Fruit fly (Drosophila melanogaster): ENCODE measurements around the gene CG8202.

CG8202 gene

DNA sequence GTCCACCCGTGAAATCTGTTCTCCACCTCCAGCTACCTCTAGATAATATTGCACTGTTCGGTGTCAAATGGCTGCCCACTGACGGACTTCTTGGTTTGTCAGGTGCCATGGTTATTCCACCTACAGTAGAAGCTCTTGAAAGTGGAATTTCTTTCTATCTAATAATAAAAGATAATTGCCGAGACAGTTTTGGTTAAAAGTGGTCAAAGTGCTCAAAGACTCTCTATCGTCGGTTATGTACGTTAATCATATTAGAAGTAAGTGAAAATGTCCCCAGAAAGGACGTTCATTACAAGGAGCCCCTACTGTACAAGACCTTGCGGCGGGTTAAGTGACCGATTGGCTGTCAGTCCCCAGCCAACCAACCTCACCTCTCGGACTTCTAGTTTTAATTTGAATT, 12.3 kb downstream of the CG8202 start (continued):
- TF ChIP-seq slbo (GFP tag; IDR thresholded peaks at IDR 0.05): peak; percentile 35; the same call in 1 of the 2 replicates
- TF ChIP-seq Fer3 (tag; optimal IDR thresholded peaks at IDR 0.05): no peak
- TF ChIP-seq CG9876 (GFP tag; optimal IDR thresholded peaks at IDR 0.05): no peak
- no peak for TF ChIP-seq Dek (tag; optimal IDR thresholded peaks at IDR 0.05)
- peak; percentile 34 for TF ChIP-seq CG18262 (tag; optimal IDR thresholded peaks at IDR 0.05)
- TF ChIP-seq pb (GFP tag; optimal IDR thresholded peaks at IDR 0.05): no peak
- TF ChIP-seq bowl (GFP tag; IDR thresholded peaks at IDR 0.05): no peak
- TF ChIP-seq CG10979 (tag; optimal IDR thresholded peaks at IDR 0.05): no peak
- TF ChIP-seq eve (GFP tag; optimal IDR thresholded peaks at IDR 0.05): peak in 1 of 2 experiments; percentile 13

DNA sequence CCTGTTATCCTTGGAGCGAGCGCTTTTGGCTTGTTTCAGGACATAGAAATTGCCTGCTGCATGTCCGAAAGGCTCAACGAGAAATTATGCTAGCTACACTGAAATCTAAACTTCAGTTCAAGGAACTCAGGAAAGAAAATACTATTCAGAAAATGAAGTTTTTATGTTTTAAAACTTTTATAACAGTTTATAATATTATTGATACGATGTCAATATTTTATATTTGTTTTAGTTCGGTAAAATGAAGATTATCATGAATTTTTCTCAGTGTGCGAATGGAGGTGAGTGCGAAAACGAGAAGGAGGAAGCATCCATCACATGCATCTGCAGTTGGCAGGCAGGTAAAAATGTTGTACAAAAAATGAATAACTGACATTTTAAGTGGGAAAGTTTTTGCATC, 14.5 kb downstream of the CG8202 start:
- TF ChIP-seq CG15269 (tag; optimal IDR thresholded peaks at IDR 0.05): peak; percentile 43
- peak; percentile 57 for TF ChIP-seq seq (GFP tag; IDR thresholded peaks at IDR 0.05)
- peak; percentile 65 for TF ChIP-seq trem (tag; optimal IDR thresholded peaks at IDR 0.05)
- peak; percentile 44 for TF ChIP-seq fd96Cb (tag; optimal IDR thresholded peaks at IDR 0.05)
- TF ChIP-seq org-1 (GFP tag; optimal IDR thresholded peaks at IDR 0.05): peak; percentile 49
- TF ChIP-seq CG3281 (GFP tag; optimal IDR thresholded peaks at IDR 0.05): peak; percentile 38
- TF ChIP-seq Mad (GFP tag; optimal IDR thresholded peaks at IDR 0.05): peak; percentile 55
- peak; percentile 23 for TF ChIP-seq CG12659 (GFP tag; optimal IDR thresholded peaks at IDR 0.05)
- peak; percentile 69 for TF ChIP-seq ranshi (GFP tag; IDR thresholded peaks at IDR 0.05)
- no peak for TF ChIP-seq cg (GFP tag; optimal IDR thresholded peaks at IDR 0.05)
- TF ChIP-seq CG30403 (GFP tag; optimal IDR thresholded peaks at IDR 0.05): peak; percentile 71
- peak; percentile 6 for TF ChIP-seq jing (GFP tag; optimal IDR thresholded peaks at IDR 0.05)
- peak; percentile 10 for TF ChIP-seq CG16815 (GFP tag; optimal IDR thresholded peaks at IDR 0.05)
- peak; percentile 55; the same call in 1 of the 2 replicates for TF ChIP-seq sob (GFP tag; IDR thresholded peaks at IDR 0.05)
- TF ChIP-seq dysf (GFP tag; IDR thresholded peaks at IDR 0.05): peak; percentile 54; the same call in 1 of the 3 replicates
- TF ChIP-seq Neu2 (GFP tag; optimal IDR thresholded peaks at IDR 0.05; ENCODE audit: borderline replicate concordance): no peak
- TF ChIP-seq croc (GFP tag; conservative IDR thresholded peaks at IDR 0.05): peak; percentile 46; the same call in 1 of the 3 replicates
- TF ChIP-seq zf30C (GFP tag; optimal IDR thresholded peaks at IDR 0.05): peak; percentile 24
- peak; percentile 73 for TF ChIP-seq grau (tag; optimal IDR thresholded peaks at IDR 0.05)
- TF ChIP-seq CG17361 (GFP tag; IDR thresholded peaks at IDR 0.05): peak; percentile 71; the same call in 2 of the 3 replicates
- TF ChIP-seq Dip3 (GFP tag; optimal IDR thresholded peaks at IDR 0.05): no peak
- TF ChIP-seq CG11085 (GFP tag; IDR thresholded peaks at IDR 0.05): 0 out of 2 replicates have a peak, but pooled peaks have one; percentile 22
- TF ChIP-seq E2f2 (GFP tag; IDR thresholded peaks at IDR 0.05): peak; percentile 37; the same call in 1 of the 2 replicates
- TF ChIP-seq NK7.1 (GFP tag; optimal IDR thresholded peaks at IDR 0.05): peak; percentile 23
- TF ChIP-seq crp (GFP tag; optimal IDR thresholded peaks at IDR 0.05): no peak
- TF ChIP-seq CG32532 (GFP tag; IDR thresholded peaks at IDR 0.05): peak; percentile 40; the same call in 1 of the 2 replicates
- peak; percentile 20 for TF ChIP-seq CG6254 (GFP tag; optimal IDR thresholded peaks at IDR 0.05)
- TF ChIP-seq CG8765 (GFP tag; IDR thresholded peaks at IDR 0.05): peak; percentile 63
- peak; percentile 74 for TF ChIP-seq CG12391 (tag; optimal IDR thresholded peaks at IDR 0.05)
- TF ChIP-seq Adf1 (GFP tag; IDR thresholded peaks at IDR 0.05): no peak
- TF ChIP-seq Spps (tag; optimal IDR thresholded peaks at IDR 0.05): peak; percentile 64
- peak; percentile 66 for TF ChIP-seq az2 (GFP tag; optimal IDR thresholded peaks at IDR 0.05)
- peak; percentile 73 for TF ChIP-seq Ada2b (GFP tag; IDR thresholded peaks at IDR 0.05)
- no peak for TF ChIP-seq ato (GFP tag; IDR thresholded peaks at IDR 0.05; ENCODE audit: partially characterized antibody)
- no peak for TF ChIP-seq grn (GFP tag; optimal IDR thresholded peaks at IDR 0.05)
- TF ChIP-seq nau (GFP tag; optimal IDR thresholded peaks at IDR 0.05): no peak
- TF ChIP-seq Fer3 (tag; optimal IDR thresholded peaks at IDR 0.05): peak; percentile 31
- TF ChIP-seq scrt (GFP tag; optimal IDR thresholded peaks at IDR 0.05): no peak
- peak; percentile 38 for TF ChIP-seq CG2120 (GFP tag; optimal IDR thresholded peaks at IDR 0.05)
- TF ChIP-seq CG10654 (GFP tag; optimal IDR thresholded peaks at IDR 0.05): peak; percentile 11
- TF ChIP-seq gsb-n (tag; optimal IDR thresholded peaks at IDR 0.05): peak; percentile 65

All from whole organism, embryonic.